Worm (Caenorhabditis elegans): ENCODE data around the gene fbxa-28.

- TF ChIP-seq fos-1 (tag; optimal IDR thresholded peaks at IDR 0.05) (no peak), nhr-10 (tag; optimal IDR thresholded peaks at IDR 0.05) (no peak), skn-1 (tag; optimal IDR thresholded peaks at IDR 0.05) (no peak)
Observed at ce11 chrIII:1293135-1293534, 4.6 kb upstream of the fbxa-28 start, which contains the start of gene fbxa-36.
